Worm (Caenorhabditis elegans) whole organism, young adult: ENCODE results near the gene F36H12.3.

ENCODE experiments used
- K11D2.4 ChIP-seq: fragments of 200-800 bp; sonication (Bioruptor generic); IDR thresholded peaks from 2 replicates; pipeline ENCODE4 v1.3.6; 2022; ENCODE audit warnings: missing genetic modification reagents, missing genetic modification characterization, missing compliant biosample characterization
- ama-1 ChIP-seq, 3 experiments: fragments of 150-350 bp in 1 of 3; sonication (generic microtip) in 2 of 3; optimal IDR thresholded peaks; 2 replicates each; lab custom pipeline; 2014 to 2018; ENCODE audit warnings: missing biosample characterization in 2 of 3, missing genetic modification characterization in 2 of 3, missing genetic modification reagents in 2 of 3
- ceh-27 ChIP-seq: fragments of 200-800 bp; sonication (Bioruptor generic); optimal IDR thresholded peaks from 2 replicates; lab custom pipeline; 2018; ENCODE audit warnings: mild to moderate bottlenecking, missing genetic modification characterization, moderate library complexity, missing compliant biosample characterization
- ceh-40 ChIP-seq: fragments of 200-800 bp; sonication (Bioruptor generic); IDR thresholded peaks from 2 replicates; pipeline ENCODE4 v1.3.6; 2022; ENCODE audit warnings: missing genetic modification characterization, missing compliant biosample characterization
- dox-1 ChIP-seq: fragments of 200-800 bp; sonication (Bioruptor generic); IDR thresholded peaks from 2 replicates; pipeline ENCODE4 v1.3.6; 2022; ENCODE audit warnings: missing genetic modification reagents, missing genetic modification characterization, missing compliant biosample characterization
- mel-28 ChIP-seq: sonication (generic microtip); optimal IDR thresholded peaks from 2 replicates; lab custom pipeline; 2016; ENCODE audit warnings: borderline replicate concordance, mild to moderate bottlenecking, missing genetic modification characterization, missing compliant biosample characterization
- sdz-38 ChIP-seq: sonication (generic microtip); optimal IDR thresholded peaks from 2 replicates; lab custom pipeline; 2016; ENCODE audit warnings: missing genotype, missing genetic modification characterization, missing compliant biosample characterization
- sea-2 ChIP-seq: fragments of 200-800 bp; sonication (Bioruptor generic); IDR thresholded peaks from 2 replicates; pipeline ENCODE4 v1.3.6; 2022; ENCODE audit warnings: missing genetic modification characterization, missing compliant biosample characterization
- snpc-3.4 ChIP-seq: sonication (generic microtip); optimal IDR thresholded peaks from 2 replicates; lab custom pipeline; 2017; ENCODE audit warnings: missing genetic modification characterization, mild to moderate bottlenecking, missing compliant biosample characterization, antibody characterized with exemption, moderate library complexity, missing genotype, missing genetic modification reagents
- snpc-4 ChIP-seq, 5 experiments: fragments of 150-350 bp in 1 of 5; sonication (generic microtip) in 4 of 5; optimal IDR thresholded peaks; 2 replicates each; lab custom pipeline; 2014 to 2018; ENCODE audit warnings: missing genetic modification characterization in 5 of 5, missing biosample characterization in 3 of 5, antibody characterized with exemption in 2 of 5, mild to moderate bottlenecking in 2 of 5, missing compliant biosample characterization in 2 of 5, missing genotype in 2 of 5, moderate library complexity in 2 of 5, missing genetic modification reagents in 1 of 5
- ztf-25 ChIP-seq: fragments of 200-800 bp; sonication (Bioruptor generic); IDR thresholded peaks from 2 replicates; pipeline ENCODE4 v1.3.6; 2022; ENCODE audit warnings: missing genetic modification reagents, missing genetic modification characterization, missing compliant biosample characterization

DNA sequence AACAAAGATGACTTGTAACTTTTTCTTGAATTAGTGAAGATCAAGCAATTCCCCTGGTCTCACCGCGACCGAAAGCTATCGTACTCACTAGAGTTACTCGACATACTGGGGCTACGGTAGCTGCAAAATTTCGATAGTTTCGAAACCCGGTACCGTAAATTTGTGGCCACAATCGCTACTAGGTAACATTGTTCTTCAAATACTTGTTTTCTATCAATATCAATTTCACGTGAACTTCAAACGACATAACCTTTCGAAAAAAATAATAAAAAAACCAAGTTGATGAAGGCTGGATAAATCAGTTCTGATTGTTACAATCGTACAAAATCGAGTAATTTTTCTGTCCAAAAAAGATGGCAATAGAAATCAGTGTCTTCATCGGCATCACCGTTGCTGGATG, at the start of gene F36H12.3:
- no peak for TF ChIP-seq ceh-40
- no peak for TF ChIP-seq K11D2.4
- TF ChIP-seq sdz-38 (tag; lab: Kevin White, UChicago), result no peak
- no peak for TF ChIP-seq snpc-4 (GFP tag; optimal IDR thresholded peaks at IDR 0.05; lab: Kevin White, UChicago)
- TF ChIP-seq snpc-4 (tag; optimal IDR thresholded peaks at IDR 0.05; lab: Kevin White, UChicago), result no peak
- no peak for TF ChIP-seq ceh-27 (GFP tag; lab: Kevin White, UChicago)
- no peak for TF ChIP-seq mel-28 (tag; lab: Kevin White, UChicago)
- TF ChIP-seq sea-2 (GFP tag; lab: Robert Waterston, UW), result no peak
- TF ChIP-seq dox-1 (GFP tag; lab: Robert Waterston, UW), result no peak
- TF ChIP-seq ama-1 (optimal IDR thresholded peaks at IDR 0.05; lab: Kevin White, UChicago), result no peak
- TF ChIP-seq ama-1 (GFP tag; optimal IDR thresholded peaks at IDR 0.05; lab: Kevin White, UChicago), result no peak
- TF ChIP-seq snpc-3.4, result no peak
- TF ChIP-seq ztf-25 (GFP tag; lab: Robert Waterston, UW), result no peak
